Fruit fly (Drosophila melanogaster) whole organism, prepupa: ENCODE results near the gene glec.

Experiments used
- CG11294 ChIP-seq: fragments of 200-800 bp; sonication (Bioruptor generic); IDR thresholded peaks from 2 replicates; pipeline ENCODE4 v1.3.6; 2022; ENCODE audit warnings: missing biosample characterization, missing genetic modification characterization
- CG11762 ChIP-seq: fragments of 200-800 bp; sonication (Bioruptor generic); optimal IDR thresholded peaks from 3 replicates; lab custom pipeline; 2016; ENCODE audit warnings: missing biosample characterization, missing genetic modification characterization; ENCODE audit not compliant: insufficient read depth
- CG11902 ChIP-seq: fragments of 200-800 bp; sonication (Bioruptor generic); optimal IDR thresholded peaks from 3 replicates; lab custom pipeline; 2016; ENCODE audit warnings: missing biosample characterization, missing genetic modification characterization
- CG15336 ChIP-seq: fragments of 200-800 bp; sonication (Bioruptor generic); IDR thresholded peaks from 2 replicates; pipeline ENCODE4 v1.3.6; 2022; ENCODE audit warnings: missing biosample characterization, missing genetic modification characterization
- CG1621 ChIP-seq: fragments of 200-800 bp; sonication (Bioruptor generic); optimal IDR thresholded peaks from 3 replicates; lab custom pipeline; 2018; ENCODE audit warnings: missing biosample characterization, mild to moderate bottlenecking, missing genetic modification characterization
- CG16779 ChIP-seq: fragments of 200-800 bp; sonication (Bioruptor generic); optimal IDR thresholded peaks from 3 replicates; lab custom pipeline; 2017; ENCODE audit warnings: missing biosample characterization, mild to moderate bottlenecking, missing genetic modification characterization
- CG31627 ChIP-seq: fragments of 200-800 bp; sonication (Bioruptor generic); optimal IDR thresholded peaks from 3 replicates; lab custom pipeline; 2016; ENCODE audit warnings: missing biosample characterization, missing genetic modification characterization
- CG32006 ChIP-seq: fragments of 200-800 bp; sonication (Bioruptor generic); optimal IDR thresholded peaks from 3 replicates; lab custom pipeline; 2017; ENCODE audit warnings: missing biosample characterization, mild to moderate bottlenecking, missing genetic modification characterization
- CG3919 ChIP-seq: fragments of 200-800 bp; sonication (Bioruptor generic); optimal IDR thresholded peaks from 3 replicates; lab custom pipeline; 2016; ENCODE audit warnings: missing biosample characterization, missing genetic modification characterization
- CG4318 ChIP-seq: fragments of 200-800 bp; sonication (Bioruptor generic); optimal IDR thresholded peaks from 3 replicates; lab custom pipeline; 2017; ENCODE audit warnings: missing biosample characterization, mild to moderate bottlenecking, missing genetic modification characterization
- CG6163 ChIP-seq: fragments of 200-800 bp; sonication (Bioruptor generic); IDR thresholded peaks from 3 replicates; pipeline ENCODE4 v1.3.6; 2022; ENCODE audit warnings: missing biosample characterization, missing genetic modification characterization
- CG7368 ChIP-seq: fragments of 200-800 bp; sonication (Bioruptor generic); optimal IDR thresholded peaks from 3 replicates; lab custom pipeline; 2016; ENCODE audit warnings: missing biosample characterization, missing genetic modification characterization
- CG8119 ChIP-seq: fragments of 200-800 bp; sonication (Bioruptor generic); IDR thresholded peaks from 3 replicates; pipeline ENCODE4 v1.3.6; 2022; ENCODE audit warnings: missing biosample characterization, missing genetic modification characterization
- CG8632 ChIP-seq: fragments of 200-800 bp; sonication (Bioruptor generic); optimal IDR thresholded peaks from 3 replicates; lab custom pipeline; 2016; ENCODE audit warnings: missing biosample characterization, missing genetic modification characterization
- CG9139 ChIP-seq: fragments of 200-800 bp; sonication (Bioruptor generic); optimal IDR thresholded peaks from 3 replicates; lab custom pipeline; 2017; ENCODE audit warnings: missing biosample characterization, mild to moderate bottlenecking, missing genetic modification characterization
- Eip75B ChIP-seq: fragments of 200-800 bp; sonication (Bioruptor generic); optimal IDR thresholded peaks from 3 replicates; lab custom pipeline; 2016; ENCODE audit warnings: missing biosample characterization, missing genetic modification characterization
- Eip78C ChIP-seq: fragments of 200-800 bp; sonication (Bioruptor generic); peaks from one replicate; lab custom pipeline; 2016; ENCODE audit warnings: missing biosample characterization, missing genetic modification characterization
- Ets96B ChIP-seq: fragments of 200-800 bp; optimal IDR thresholded peaks from 2 replicates; lab custom pipeline; 2019; ENCODE audit warnings: missing biosample characterization, mild to moderate bottlenecking, missing genetic modification characterization, moderate library complexity
- Gug ChIP-seq: fragments of 200-800 bp; sonication (Bioruptor generic); IDR thresholded peaks from 2 replicates; pipeline ENCODE4 v1.3.6; 2022; ENCODE audit warnings: missing biosample characterization, missing genetic modification characterization
- Hr38 ChIP-seq: sonication (Bioruptor generic); optimal IDR thresholded peaks from 2 replicates; lab custom pipeline; 2016; ENCODE audit warnings: missing biosample characterization, missing genetic modification characterization
- Hr39 ChIP-seq: fragments of 200-800 bp; sonication (Bioruptor generic); optimal IDR thresholded peaks from 2 replicates; lab custom pipeline; 2016; ENCODE audit warnings: missing biosample characterization, missing genetic modification characterization
- Met ChIP-seq: fragments of 200-800 bp; sonication (Bioruptor generic); optimal IDR thresholded peaks from 3 replicates; lab custom pipeline; 2016; ENCODE audit warnings: missing biosample characterization, missing genetic modification characterization
- OdsH ChIP-seq: fragments of 200-800 bp; sonication (Bioruptor generic); optimal IDR thresholded peaks from 3 replicates; lab custom pipeline; 2016; ENCODE audit warnings: missing biosample characterization, missing genetic modification characterization
- Sox102F ChIP-seq: fragments of 200-800 bp; sonication (Bioruptor generic); optimal IDR thresholded peaks from 2 replicates; lab custom pipeline; 2016; ENCODE audit warnings: missing biosample characterization, mild to moderate bottlenecking, missing genetic modification characterization
- Sox15 ChIP-seq: fragments of 200-800 bp; sonication (Bioruptor generic); optimal IDR thresholded peaks from 3 replicates; lab custom pipeline; 2016; ENCODE audit warnings: missing biosample characterization, missing genetic modification characterization
- acj6 ChIP-seq: fragments of 200-800 bp; sonication (Bioruptor generic); optimal IDR thresholded peaks from 3 replicates; lab custom pipeline; 2016; ENCODE audit warnings: missing biosample characterization, missing genetic modification characterization
- cyc ChIP-seq: fragments of 200-800 bp; sonication (Bioruptor generic); optimal IDR thresholded peaks from 3 replicates; lab custom pipeline; 2016; ENCODE audit warnings: missing biosample characterization, missing genetic modification characterization
- dac ChIP-seq: fragments of 200-800 bp; sonication (Bioruptor generic); optimal IDR thresholded peaks from 2 replicates; lab custom pipeline; 2017; ENCODE audit warnings: missing biosample characterization, mild to moderate bottlenecking, missing genetic modification characterization
- esn ChIP-seq: fragments of 200-800 bp; sonication (Bioruptor generic); optimal IDR thresholded peaks from 2 replicates; lab custom pipeline; 2016; ENCODE audit warnings: missing biosample characterization, mild to moderate bottlenecking, missing genetic modification characterization, moderate library complexity
- fkh ChIP-seq: fragments of 200-800 bp; sonication (Bioruptor generic); optimal IDR thresholded peaks from 3 replicates; lab custom pipeline; 2017; ENCODE audit warnings: missing biosample characterization, mild to moderate bottlenecking, missing genetic modification characterization, moderate library complexity
- lz ChIP-seq: fragments of 200-800 bp; sonication (Bioruptor generic); optimal IDR thresholded peaks from 3 replicates; lab custom pipeline; 2016; ENCODE audit warnings: missing biosample characterization, missing genetic modification characterization
- net ChIP-seq: fragments of 200-800 bp; sonication (Bioruptor generic); optimal IDR thresholded peaks from 3 replicates; lab custom pipeline; 2016; ENCODE audit warnings: missing biosample characterization, missing genetic modification characterization
- pdm3 ChIP-seq: fragments of 200-800 bp; sonication (Bioruptor generic); optimal IDR thresholded peaks from 3 replicates; lab custom pipeline; 2016; ENCODE audit warnings: missing biosample characterization, missing genetic modification characterization
- salr ChIP-seq, 2 experiments: fragments of 200-800 bp; sonication (Bioruptor generic); optimal IDR thresholded peaks; 3 replicates each; lab custom pipeline; 2016 to 2018; ENCODE audit warnings: missing biosample characterization in 2 of 2, missing genetic modification characterization in 2 of 2, mild to moderate bottlenecking in 1 of 2
- ss ChIP-seq, 2 experiments: fragments of 200-800 bp; sonication (Bioruptor generic); optimal IDR thresholded peaks; 2 replicates in 1 of 2; 3 replicates in 1 of 2; lab custom pipeline; 2017 to 2018; ENCODE audit warnings: mild to moderate bottlenecking in 2 of 2, missing biosample characterization in 2 of 2, missing genetic modification characterization in 2 of 2, moderate library complexity in 1 of 2
- svp ChIP-seq: fragments of 200-800 bp; sonication (Bioruptor generic); peaks from one replicate; lab custom pipeline; 2016; ENCODE audit warnings: missing biosample characterization, missing genetic modification characterization
- vri ChIP-seq: fragments of 200-800 bp; sonication (Bioruptor generic); optimal IDR thresholded peaks from 3 replicates; lab custom pipeline; 2016; ENCODE audit warnings: missing biosample characterization, mild to moderate bottlenecking, missing genetic modification characterization

Gene glec

DNA sequence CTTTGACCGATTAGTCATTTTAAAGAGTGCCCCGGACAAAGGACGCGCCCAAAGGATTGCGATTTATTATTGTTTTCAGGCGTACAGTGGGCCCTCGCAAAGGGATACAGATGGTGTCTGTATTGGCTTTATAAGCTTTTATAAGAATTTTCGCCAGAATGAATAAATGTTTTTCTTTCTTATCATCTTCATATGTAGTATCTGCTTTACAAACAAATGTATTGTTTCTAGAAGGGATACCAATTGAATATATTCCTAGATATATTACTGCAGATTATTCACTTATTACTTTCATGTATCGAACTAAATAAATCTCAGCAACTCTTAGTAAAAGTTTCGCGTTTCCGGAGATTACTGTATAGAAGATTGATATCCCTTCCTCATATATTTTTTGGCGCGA lies 1.4 kb upstream of the glec start:
- TF ChIP-seq CG11294 (no peak), Hr38 (GFP tag; lab: Kevin White, UChicago) (no peak), CG4318 (no peak), Eip78C (GFP tag; lab: Kevin White, UChicago) (peak; percentile 71), acj6 (GFP tag; lab: Kevin White, UChicago) (peak; percentile 8), Ets96B (tag; lab: Kevin White, UChicago) (no peak), Sox15 (GFP tag; lab: Kevin White, UChicago) (no peak), CG11902 (GFP tag; lab: Kevin White, UChicago) (no peak), CG32006 (GFP tag; lab: Kevin White, UChicago) (no peak), Gug (no peak), CG9139 (GFP tag; lab: Kevin White, UChicago) (no peak), CG8119 (GFP tag; lab: Robert Waterston, UW) (0 out of 3 replicates have a peak, but pooled peaks have one; percentile 22), fkh (GFP tag; lab: Kevin White, UChicago) (no peak), CG15336 (GFP tag; lab: Robert Waterston, UW) (no peak), cyc (GFP tag; lab: Kevin White, UChicago) (peak; percentile 19), esn (GFP tag; lab: Kevin White, UChicago) (peak; percentile 4), svp (GFP tag; lab: Kevin White, UChicago) (peak; percentile 68), dac (GFP tag; lab: Kevin White, UChicago) (no peak), CG16779 (tag; lab: Kevin White, UChicago) (no peak), pdm3 (GFP tag; lab: Kevin White, UChicago) (no peak), CG1621 (tag; lab: Kevin White, UChicago) (no peak), OdsH (GFP tag; lab: Kevin White, UChicago) (peak; percentile 3), CG11762 (no peak), vri (GFP tag; lab: Kevin White, UChicago) (no peak), CG31627 (GFP tag; lab: Kevin White, UChicago) (peak; percentile 2), CG7368 (GFP tag; lab: Kevin White, UChicago) (no peak), lz (GFP tag; lab: Kevin White, UChicago) (peak; percentile 3), salr (GFP tag; optimal IDR thresholded peaks at IDR 0.05; lab: Kevin White, UChicago) (no peak), Met (GFP tag; lab: Kevin White, UChicago) (peak; percentile 40), ss (GFP tag; optimal IDR thresholded peaks at IDR 0.05; lab: Kevin White, UChicago) (no peak), Hr39 (GFP tag; lab: Kevin White, UChicago) (peak; percentile 17), Sox102F (no peak), Eip75B (GFP tag; lab: Kevin White, UChicago) (no peak)

DNA sequence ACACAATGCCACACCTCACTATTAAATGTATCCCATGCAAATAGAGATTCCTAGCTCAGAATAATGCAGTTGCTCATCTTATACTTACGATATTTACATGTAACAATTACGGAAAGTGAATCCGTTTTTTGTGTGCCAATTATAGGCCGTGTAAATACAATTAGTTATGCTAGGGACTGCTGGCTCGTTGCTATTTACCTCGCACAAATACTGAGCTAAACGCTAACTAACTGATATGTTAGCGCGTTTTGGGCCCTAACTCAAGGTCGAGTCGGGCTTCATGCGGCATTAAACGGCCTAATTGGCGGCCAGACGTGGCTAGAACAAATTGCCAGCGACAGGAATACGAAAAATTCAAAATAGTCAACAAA lies 792 bp upstream of the glec start:
- TF ChIP-seq net, result no peak
- TF ChIP-seq fkh (GFP tag; lab: Kevin White, UChicago), result peak; percentile 52

DNA sequence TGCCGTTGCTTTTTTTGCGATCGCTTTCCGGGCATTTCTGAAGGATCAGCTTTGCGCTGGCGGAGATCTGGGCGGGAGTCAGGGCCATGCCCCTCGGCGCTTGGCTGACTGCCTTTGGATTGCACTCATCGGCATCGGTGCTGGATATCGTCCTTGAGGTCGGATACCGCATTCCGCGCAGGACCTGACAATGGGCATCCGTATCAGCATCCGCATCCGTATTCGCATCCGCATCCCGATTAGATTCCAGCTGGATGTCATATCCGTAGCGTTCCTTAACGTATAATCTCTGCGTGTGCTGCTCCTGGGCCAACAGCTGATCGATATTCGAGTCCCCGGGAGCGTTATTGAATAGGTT lies 618 bp downstream of the glec start:
- TF ChIP-seq CG11762 (no peak), esn (GFP tag; lab: Kevin White, UChicago) (no peak), CG6163 (GFP tag; lab: Robert Waterston, UW) (peak; percentile 19; the same call in 1 of the 3 replicates), CG8632 (GFP tag; lab: Kevin White, UChicago) (no peak), CG3919 (GFP tag; lab: Kevin White, UChicago) (no peak)
- TF ChIP-seq, all 60 proteins: peak for 1
